Fruit fly (Drosophila melanogaster): ENCODE measurements around the gene yellow-k.

yellow-k gene

DNA sequence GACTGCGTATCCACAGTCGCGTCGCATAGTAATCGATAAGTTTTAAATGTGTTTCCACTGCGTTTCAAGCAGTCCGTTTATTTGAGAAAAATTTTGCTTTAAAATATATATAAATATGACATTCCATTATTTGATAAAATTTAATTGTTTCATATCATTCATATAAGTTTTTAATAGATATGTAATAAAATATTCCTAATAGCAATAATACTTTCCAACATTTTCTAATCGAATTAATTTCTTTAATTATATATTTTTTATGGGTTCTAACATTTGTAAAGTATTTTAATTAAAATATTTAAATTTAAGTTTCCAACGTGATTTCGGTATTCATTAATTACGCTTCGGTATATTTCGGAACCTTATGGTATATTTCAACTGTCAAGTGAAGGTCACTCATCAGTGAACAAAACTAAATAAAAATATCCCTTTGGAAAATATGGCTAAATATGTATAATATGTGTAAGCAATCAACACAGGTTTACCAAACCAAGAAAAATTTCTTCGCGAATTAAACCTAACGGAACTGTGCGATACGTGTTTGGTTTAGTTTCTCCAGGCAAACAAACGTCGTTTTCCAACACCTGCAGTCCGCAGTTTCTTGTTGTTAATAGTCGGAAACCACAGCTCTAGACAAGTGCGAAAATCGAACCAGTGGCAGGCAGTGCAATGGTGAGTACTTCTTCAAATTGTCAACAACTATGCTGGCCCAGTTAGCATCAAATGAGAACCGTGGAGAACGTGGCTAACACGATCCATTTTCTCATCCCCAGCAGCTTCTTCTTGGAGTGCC is 42.8 kb downstream of the yellow-k start, which contains the start of the genes CG7739 and SCCRO (continued):
- TF ChIP-seq tai (GFP tag; optimal IDR thresholded peaks at IDR 0.05) (no peak), foxo (GFP tag; optimal IDR thresholded peaks at IDR 0.05) (peak in 1 of 2 experiments; percentile 62), CG32264 (GFP tag; optimal IDR thresholded peaks at IDR 0.05) (no peak)

DNA sequence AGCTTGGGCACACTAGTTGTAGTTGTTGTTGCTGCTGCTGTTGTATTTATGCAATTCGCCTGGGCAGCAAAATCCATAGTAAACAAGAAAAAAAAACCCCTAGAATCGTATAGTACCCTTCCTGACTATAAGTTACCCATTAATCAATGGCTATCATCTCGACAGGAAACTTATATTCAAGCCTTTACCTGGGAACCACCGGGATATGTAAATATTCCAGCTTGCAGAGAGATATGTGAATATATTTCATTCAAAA is 43.4 kb downstream of the yellow-k start:
- no peak for TF ChIP-seq sv (GFP tag; optimal IDR thresholded peaks at IDR 0.05)
- no peak for TF ChIP-seq fru (GFP tag; optimal IDR thresholded peaks at IDR 0.05)
- no peak for TF ChIP-seq Sp1 (GFP tag; optimal IDR thresholded peaks at IDR 0.05)
- no peak for TF ChIP-seq pan (optimal IDR thresholded peaks at IDR 0.05)
- no peak for TF ChIP-seq psq (GFP tag; optimal IDR thresholded peaks at IDR 0.05)
- no peak for TF ChIP-seq rgr (GFP tag; optimal IDR thresholded peaks at IDR 0.05)
- TF ChIP-seq lola (GFP tag; optimal IDR thresholded peaks at IDR 0.05) = no peak
- TF ChIP-seq dl (GFP tag; optimal IDR thresholded peaks at IDR 0.05; ENCODE audit: insufficient read depth in 1 of 2, partially characterized antibody in 2 of 2) = no peak
- TF ChIP-seq dmrt93B (GFP tag; optimal IDR thresholded peaks at IDR 0.05) = no peak
- no peak for TF ChIP-seq ey (GFP tag; optimal IDR thresholded peaks at IDR 0.05)
- no peak for TF ChIP-seq Abd-B (GFP tag; optimal IDR thresholded peaks at IDR 0.05)

DNA sequence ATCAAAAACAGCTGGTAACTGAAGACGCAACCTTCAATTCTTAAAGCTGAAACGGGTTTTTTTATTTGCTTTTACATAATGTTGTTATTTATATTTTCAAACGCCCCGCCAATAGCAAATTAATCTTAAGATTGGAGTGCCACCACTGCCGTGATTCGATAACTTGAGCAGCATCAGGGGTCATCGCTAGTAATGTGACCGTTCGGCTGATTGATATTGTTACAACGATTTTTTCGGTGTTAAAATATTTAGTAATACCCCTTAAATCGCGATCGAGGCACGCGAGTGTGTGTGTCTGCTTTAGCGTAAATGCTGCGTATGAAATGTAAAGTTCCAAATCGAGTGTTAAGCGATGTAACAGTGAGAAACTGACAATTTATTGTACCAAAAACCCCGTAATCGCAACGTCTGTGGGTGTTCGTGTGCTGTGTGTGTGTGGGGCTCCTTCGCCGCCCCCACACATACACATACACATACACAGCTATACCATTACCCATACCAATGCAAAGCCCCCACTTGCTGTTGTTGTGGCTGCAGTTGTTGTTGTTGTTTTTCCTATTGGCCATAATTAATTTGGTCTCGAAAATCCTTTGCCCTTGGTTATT is 45.5 kb downstream of the yellow-k start, which contains the start of gene dop:
TSS of gene dop (plus strand) at position 185 of the 605 bp plus-strand sequence.
- TF ChIP-seq Rel (GFP tag; optimal IDR thresholded peaks at IDR 0.05) = no peak
- TF ChIP-seq Rel (tag; optimal IDR thresholded peaks at IDR 0.05) = peak; percentile 89
- TF ChIP-seq ey (GFP tag; optimal IDR thresholded peaks at IDR 0.05) = peak; percentile 18
- TF ChIP-seq HLH106 (tag; optimal IDR thresholded peaks at IDR 0.05) = peak; percentile 37
- no peak for TF ChIP-seq CrebA (GFP tag; optimal IDR thresholded peaks at IDR 0.05; ENCODE audit: borderline replicate concordance)
- TF ChIP-seq woc (GFP tag; optimal IDR thresholded peaks at IDR 0.05) = peak; percentile 19
- peak; percentile 21 for TF ChIP-seq rgr (GFP tag; optimal IDR thresholded peaks at IDR 0.05)
- peak; percentile 32 for TF ChIP-seq fru (GFP tag; optimal IDR thresholded peaks at IDR 0.05)
- TF ChIP-seq foxo (GFP tag; optimal IDR thresholded peaks at IDR 0.05) = peak in 1 of 2 experiments; percentile 44
- TF ChIP-seq Vsx2 (GFP tag; optimal IDR thresholded peaks at IDR 0.05; ENCODE audit: partially characterized antibody) = no peak
- TF ChIP-seq Hnf4 (GFP tag; optimal IDR thresholded peaks at IDR 0.05) = peak; percentile 36
- peak; percentile 32 for TF ChIP-seq Hr78 (GFP tag; optimal IDR thresholded peaks at IDR 0.05)
- peak; percentile 21 for TF ChIP-seq dsf (GFP tag; optimal IDR thresholded peaks at IDR 0.05; ENCODE audit: borderline replicate concordance)
- peak; percentile 60 for TF ChIP-seq Hr83 (GFP tag; optimal IDR thresholded peaks at IDR 0.05; ENCODE audit: poor library complexity, severe bottlenecking)
- TF ChIP-seq sage (GFP tag; optimal IDR thresholded peaks at IDR 0.05) = no peak
- TF ChIP-seq sv (GFP tag; optimal IDR thresholded peaks at IDR 0.05) = peak; percentile 18
- TF ChIP-seq N (GFP tag; optimal IDR thresholded peaks at IDR 0.05) = peak; percentile 53
- no peak for TF ChIP-seq GATAd (GFP tag; optimal IDR thresholded peaks at IDR 0.05)
- no peak for TF ChIP-seq Abd-B (GFP tag; optimal IDR thresholded peaks at IDR 0.05)
- no peak for TF ChIP-seq Dfd (GFP tag; optimal IDR thresholded peaks at IDR 0.05)

DNA sequence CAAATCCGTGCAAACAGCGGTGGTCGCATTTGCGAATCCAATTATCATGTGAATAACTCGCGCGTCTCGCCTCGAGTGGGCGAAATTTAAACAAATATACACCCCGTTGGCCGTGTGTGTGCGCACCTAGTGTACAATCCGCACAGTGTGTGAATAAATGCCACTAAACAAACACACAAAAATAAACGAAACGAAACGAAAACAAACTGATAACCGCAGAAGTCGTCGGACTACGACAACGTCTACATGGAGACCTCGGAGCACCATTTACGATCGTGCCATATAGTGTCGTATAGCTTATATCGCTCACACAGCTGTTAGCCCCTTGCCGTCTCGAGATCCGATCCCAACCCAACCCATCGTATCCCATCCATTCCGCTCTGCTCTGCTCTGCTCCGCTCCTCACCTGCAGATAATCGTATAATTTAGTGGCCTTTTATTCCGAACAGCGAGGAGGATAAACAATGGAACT is 46.1 kb downstream of the yellow-k start:
- TF ChIP-seq OdsH (GFP tag; optimal IDR thresholded peaks at IDR 0.05) (peak; percentile 19), pan (optimal IDR thresholded peaks at IDR 0.05) (no peak), Jra (GFP tag; optimal IDR thresholded peaks at IDR 0.05) (no peak), CG32264 (GFP tag; optimal IDR thresholded peaks at IDR 0.05) (peak; percentile 32), Hr78 (GFP tag; optimal IDR thresholded peaks at IDR 0.05) (no peak), jim (GFP tag; optimal IDR thresholded peaks at IDR 0.05) (peak; percentile 28), N (GFP tag; optimal IDR thresholded peaks at IDR 0.05) (no peak), Vsx2 (GFP tag; optimal IDR thresholded peaks at IDR 0.05; ENCODE audit: partially characterized antibody) (no peak), HLH106 (tag; optimal IDR thresholded peaks at IDR 0.05) (no peak), fru (GFP tag; optimal IDR thresholded peaks at IDR 0.05) (no peak), Myc (optimal IDR thresholded peaks at IDR 0.05) (no peak), h (GFP tag; optimal IDR thresholded peaks at IDR 0.05) (peak; percentile 66), Dif (GFP tag; optimal IDR thresholded peaks at IDR 0.05; ENCODE audit: partially characterized antibody) (no peak), rgr (GFP tag; optimal IDR thresholded peaks at IDR 0.05) (peak; percentile 68), Sp1 (GFP tag; optimal IDR thresholded peaks at IDR 0.05) (peak; percentile 55), GATAd (GFP tag; optimal IDR thresholded peaks at IDR 0.05) (no peak), woc (GFP tag; optimal IDR thresholded peaks at IDR 0.05) (no peak), dsf (GFP tag; optimal IDR thresholded peaks at IDR 0.05; ENCODE audit: borderline replicate concordance) (no peak), psq (GFP tag; optimal IDR thresholded peaks at IDR 0.05) (peak; percentile 66), Hr83 (GFP tag; optimal IDR thresholded peaks at IDR 0.05; ENCODE audit: poor library complexity, severe bottlenecking) (peak; percentile 90), Rel (GFP tag; optimal IDR thresholded peaks at IDR 0.05) (peak; percentile 36), Rel (tag; optimal IDR thresholded peaks at IDR 0.05) (no peak), br (GFP tag; optimal IDR thresholded peaks at IDR 0.05) (peak; percentile 47), lola (GFP tag; optimal IDR thresholded peaks at IDR 0.05) (no peak), Mio (GFP tag; optimal IDR thresholded peaks at IDR 0.05) (no peak)
